Fruit fly (Drosophila melanogaster) whole organism: Measurements from ENCODE around the gene Vajk1.

Source experiments
- EcR ChIP-seq, 2 experiments: fragments of >200 bp; optimal IDR thresholded peaks; 2 replicates each; lab custom pipeline; 2017; ENCODE audit warnings: missing biosample characterization in 2 of 2, missing genetic modification characterization in 2 of 2, missing genetic modification reagents in 2 of 2
- pan ChIP-seq: fragments of >200 bp; optimal IDR thresholded peaks from 2 replicates; lab custom pipeline; 2017
- psq ChIP-seq: fragments of >200 bp; optimal IDR thresholded peaks from 2 replicates; lab custom pipeline; 2017

dm6 chr2L:13957239-13957638 lies 33.9 kb upstream of the Vajk1 start, which contains the start of gene NimA:
- TF ChIP-seq pan (no peak), psq (lab: Kevin White, UChicago) (no peak), EcR (GFP tag; optimal IDR thresholded peaks at IDR 0.05; lab: Kevin White, UChicago) (no peak)
